Fruit fly (Drosophila melanogaster): ENCODE data around the gene CG16888.

CG16888 gene

dm6 chr2L:13803805-13804560 lies 9.1 kb downstream of the CG16888 start:
- TF ChIP-seq CG11723 (GFP tag; optimal IDR thresholded peaks at IDR 0.05) = no peak
- TF ChIP-seq grn (GFP tag; optimal IDR thresholded peaks at IDR 0.05) = peak; percentile 50
- peak; percentile 26 for TF ChIP-seq CG18599 (GFP tag; optimal IDR thresholded peaks at IDR 0.05)
- TF ChIP-seq zfh2 (GFP tag; optimal IDR thresholded peaks at IDR 0.05) = no peak
- TF ChIP-seq unc-4 (GFP tag; IDR thresholded peaks at IDR 0.05; ENCODE audit: partially characterized antibody) = no peak
- TF ChIP-seq Jarid2 (GFP tag; optimal IDR thresholded peaks at IDR 0.05) = peak; percentile 25
- TF ChIP-seq CG7987 (GFP tag; optimal IDR thresholded peaks at IDR 0.05) = peak; percentile 94
- TF ChIP-seq CG7963 (GFP tag; IDR thresholded peaks at IDR 0.05; ENCODE audit: partially characterized antibody) = no peak
- TF ChIP-seq inv (GFP tag; IDR thresholded peaks at IDR 0.05; ENCODE audit: partially characterized antibody) = no peak
- TF ChIP-seq CG18764 (GFP tag; optimal IDR thresholded peaks at IDR 0.05) = no peak
- peak; percentile 64 for TF ChIP-seq Med (GFP tag)
- peak; percentile 6 for TF ChIP-seq HHEX (GFP tag; optimal IDR thresholded peaks at IDR 0.05)
- TF ChIP-seq exex (tag; optimal IDR thresholded peaks at IDR 0.05) = peak; percentile 93
- no peak for TF ChIP-seq ind (GFP tag; optimal IDR thresholded peaks at IDR 0.05)
- TF ChIP-seq slp2 (GFP tag; optimal IDR thresholded peaks at IDR 0.05) = no peak
- TF ChIP-seq gro (GFP tag; optimal IDR thresholded peaks at IDR 0.05) = peak; percentile 31
- peak; percentile 75 for TF ChIP-seq sd (tag; optimal IDR thresholded peaks at IDR 0.05)
- TF ChIP-seq TFAM (GFP tag; optimal IDR thresholded peaks at IDR 0.05) = no peak
- no peak for TF ChIP-seq CG11085 (GFP tag; IDR thresholded peaks at IDR 0.05)
- TF ChIP-seq BtbVII (GFP tag; optimal IDR thresholded peaks at IDR 0.05) = peak; percentile 10
- no peak for TF ChIP-seq CG7372 (GFP tag; IDR thresholded peaks at IDR 0.05)
- TF ChIP-seq CG12769 (tag; optimal IDR thresholded peaks at IDR 0.05) = peak; percentile 38
- TF ChIP-seq CG1647 (GFP tag; optimal IDR thresholded peaks at IDR 0.05) = no peak
- TF ChIP-seq Deaf1 (tag; optimal IDR thresholded peaks at IDR 0.05) = peak; percentile 82
- no peak for TF ChIP-seq kah (GFP tag; optimal IDR thresholded peaks at IDR 0.05)
- TF ChIP-seq so (GFP tag; IDR thresholded peaks at IDR 0.05) = peak; percentile 22; the same call in 1 of the 3 replicates
- TF ChIP-seq trem (tag; optimal IDR thresholded peaks at IDR 0.05) = no peak

- TF ChIP-seq Trl (optimal IDR thresholded peaks at IDR 0.05) = peak in 1 of 2 experiments; percentile 37
- no peak for TF ChIP-seq Trl (GFP tag; optimal IDR thresholded peaks at IDR 0.05)
- TF ChIP-seq zf30C (GFP tag; optimal IDR thresholded peaks at IDR 0.05) = no peak
- TF ChIP-seq Blimp-1 (GFP tag; optimal IDR thresholded peaks at IDR 0.05) = no peak
- no peak for TF ChIP-seq Sry-δ (GFP tag; optimal IDR thresholded peaks at IDR 0.05)
- no peak for TF ChIP-seq jumu (GFP tag; optimal IDR thresholded peaks at IDR 0.05)
- TF ChIP-seq CG15479 (GFP tag; optimal IDR thresholded peaks at IDR 0.05) = no peak
- TF ChIP-seq crol (GFP tag; IDR thresholded peaks at IDR 0.05) = peak; percentile 92
- TF ChIP-seq zen (tag; optimal IDR thresholded peaks at IDR 0.05) = no peak
- TF ChIP-seq CG6813 (GFP tag; optimal IDR thresholded peaks at IDR 0.05) = no peak
- TF ChIP-seq az2 (GFP tag; optimal IDR thresholded peaks at IDR 0.05) = no peak
- no peak for TF ChIP-seq ab (GFP tag; optimal IDR thresholded peaks at IDR 0.05)
- TF ChIP-seq cato (GFP tag; optimal IDR thresholded peaks at IDR 0.05; ENCODE audit: borderline replicate concordance) = no peak
- TF ChIP-seq grn (GFP tag; optimal IDR thresholded peaks at IDR 0.05) = no peak
- peak; percentile 73 for TF ChIP-seq Med (GFP tag)
- no peak for TF ChIP-seq Opbp (GFP tag; IDR thresholded peaks at IDR 0.05; ENCODE audit: partially characterized antibody)
- no peak for TF ChIP-seq Ssrp (tag; optimal IDR thresholded peaks at IDR 0.05)
- TF ChIP-seq CG3995 (GFP tag; optimal IDR thresholded peaks at IDR 0.05) = no peak
- no peak for TF ChIP-seq gro (GFP tag; optimal IDR thresholded peaks at IDR 0.05)
- TF ChIP-seq CG9609 (GFP tag; optimal IDR thresholded peaks at IDR 0.05) = no peak
- no peak for TF ChIP-seq HmgD (GFP tag; optimal IDR thresholded peaks at IDR 0.05)
- no peak for TF ChIP-seq hth (optimal IDR thresholded peaks at IDR 0.05)
- TF ChIP-seq scrt (GFP tag; optimal IDR thresholded peaks at IDR 0.05) = no peak
- no peak for TF ChIP-seq Sox100B (GFP tag; optimal IDR thresholded peaks at IDR 0.05)
- no peak for TF ChIP-seq sens-2 (GFP tag; IDR thresholded peaks at IDR 0.05)
These were observed 9.9 kb downstream of the CG16888 start, which contains the start of gene CAH1 for dm6 chr2L:13803032-13803661. CAH1 (plus strand) TSS chr2L:13803626.

Data from whole organism, embryonic.